Fruit fly (Drosophila melanogaster): Measurements from ENCODE around the gene Pgk.

Gene Pgk

DNA sequence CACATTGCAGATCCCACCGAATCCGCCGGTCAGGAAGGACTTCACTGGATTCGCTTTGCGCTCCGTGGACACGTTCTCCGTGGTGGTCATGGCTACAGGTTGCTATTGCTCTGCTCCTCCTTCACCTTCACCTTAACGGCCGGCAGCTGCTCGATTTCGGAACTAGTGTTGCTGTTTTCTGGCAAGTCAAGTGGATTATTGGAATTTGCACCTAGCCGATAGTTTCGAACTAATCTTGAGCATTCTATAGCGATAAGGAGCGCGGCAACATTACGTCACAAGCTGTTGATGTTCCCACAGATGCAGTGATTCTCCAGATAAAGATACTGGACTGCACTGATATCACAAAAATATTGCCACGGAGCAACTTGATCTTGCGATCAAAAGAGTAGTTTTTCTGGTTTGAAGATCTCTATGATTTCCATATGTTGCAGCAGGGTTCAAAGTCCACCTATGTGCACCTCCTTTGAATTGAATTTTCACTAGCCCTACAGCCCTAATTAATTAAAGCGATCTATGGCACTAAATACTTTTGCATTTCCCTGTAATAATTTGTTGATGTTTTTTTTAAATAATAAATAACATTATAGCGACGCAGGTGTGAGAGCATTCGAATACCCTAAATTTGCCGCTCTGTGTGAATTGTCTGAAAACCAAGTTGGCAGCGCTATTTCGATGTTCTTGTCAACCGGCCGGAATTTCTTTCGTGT lies 16.8 kb upstream of the Pgk start, which contains the start of the genes colt and HINT1 (continued):
- TF ChIP-seq Hr78 (GFP tag; optimal IDR thresholded peaks at IDR 0.05), result peak in 1 of 2 experiments; percentile 9
- peak; percentile 9; the same call in 1 of the 2 replicates for TF ChIP-seq bbx (GFP tag; IDR thresholded peaks at IDR 0.05; ENCODE audit: partially characterized antibody)
- TF ChIP-seq NFAT (GFP tag; IDR thresholded peaks at IDR 0.05), result peak; percentile 51; the same call in 1 of the 2 replicates
- TF ChIP-seq jumu (GFP tag; optimal IDR thresholded peaks at IDR 0.05), result no peak
- TF ChIP-seq bab2 (GFP tag; optimal IDR thresholded peaks at IDR 0.05), result no peak
- peak; percentile 0 for TF ChIP-seq CG10543 (GFP tag; optimal IDR thresholded peaks at IDR 0.05)
- peak; percentile 8 for TF ChIP-seq CG13424 (tag; optimal IDR thresholded peaks at IDR 0.05)
- TF ChIP-seq CG3163 (GFP tag; optimal IDR thresholded peaks at IDR 0.05), result no peak
- TF ChIP-seq Myb (GFP tag; optimal IDR thresholded peaks at IDR 0.05), result peak; percentile 28
- peak; percentile 86 for TF ChIP-seq sens (GFP tag)
- no peak for TF ChIP-seq kay (GFP tag; optimal IDR thresholded peaks at IDR 0.05)
- no peak for TF ChIP-seq CG8765 (GFP tag; IDR thresholded peaks at IDR 0.05)
- TF ChIP-seq nerfin-2 (GFP tag; IDR thresholded peaks at IDR 0.05; ENCODE audit: partially characterized antibody), result no peak
- no peak for TF ChIP-seq HLH54F (GFP tag; optimal IDR thresholded peaks at IDR 0.05)
- no peak for TF ChIP-seq Dfd (GFP tag; optimal IDR thresholded peaks at IDR 0.05)
- no peak for TF ChIP-seq jing (GFP tag; optimal IDR thresholded peaks at IDR 0.05)
- no peak for TF ChIP-seq Six4 (GFP tag; optimal IDR thresholded peaks at IDR 0.05)
- TF ChIP-seq CG9876 (GFP tag; optimal IDR thresholded peaks at IDR 0.05), result no peak
- no peak for TF ChIP-seq luna (GFP tag; optimal IDR thresholded peaks at IDR 0.05)
- TF ChIP-seq Pdp1 (GFP tag; optimal IDR thresholded peaks at IDR 0.05), result peak in 1 of 2 experiments; percentile 95
- TF ChIP-seq CG15601 (tag; optimal IDR thresholded peaks at IDR 0.05), result peak; percentile 49
- TF ChIP-seq lab (GFP tag; optimal IDR thresholded peaks at IDR 0.05), result peak; percentile 15
- no peak for TF ChIP-seq crol (GFP tag; IDR thresholded peaks at IDR 0.05)
- no peak for TF ChIP-seq CG15011 (GFP tag; optimal IDR thresholded peaks at IDR 0.05)
- TF ChIP-seq CG3281 (GFP tag; optimal IDR thresholded peaks at IDR 0.05), result peak; percentile 43
- TF ChIP-seq CG18476 (GFP tag; optimal IDR thresholded peaks at IDR 0.05), result no peak
- no peak for TF ChIP-seq ham (GFP tag; IDR thresholded peaks at IDR 0.05)
- no peak for TF ChIP-seq Aef1 (GFP tag; IDR thresholded peaks at IDR 0.05)
- TF ChIP-seq CG15479 (GFP tag; optimal IDR thresholded peaks at IDR 0.05), result peak; percentile 20
- TF ChIP-seq Doc2 (GFP tag; IDR thresholded peaks at IDR 0.05), result no peak
- TF ChIP-seq fd3F (GFP tag; optimal IDR thresholded peaks at IDR 0.05), result no peak
- TF ChIP-seq CG11456 (GFP tag; IDR thresholded peaks at IDR 0.05), result no peak
- TF ChIP-seq CG6765 (GFP tag; optimal IDR thresholded peaks at IDR 0.05), result no peak
- no peak for TF ChIP-seq pb (GFP tag; optimal IDR thresholded peaks at IDR 0.05)
- no peak for TF ChIP-seq hb (GFP tag; IDR thresholded peaks at IDR 0.05; ENCODE audit: partially characterized antibody)
- no peak for TF ChIP-seq CG17802 (tag; optimal IDR thresholded peaks at IDR 0.05)
- no peak for TF ChIP-seq Side (GFP tag; optimal IDR thresholded peaks at IDR 0.05)
- TF ChIP-seq Dip3 (GFP tag; optimal IDR thresholded peaks at IDR 0.05), result no peak
- TF ChIP-seq Max (GFP tag; optimal IDR thresholded peaks at IDR 0.05), result peak; percentile 8
- peak; percentile 80 for TF ChIP-seq stwl (tag; optimal IDR thresholded peaks at IDR 0.05)
- TF ChIP-seq CG10147 (GFP tag; optimal IDR thresholded peaks at IDR 0.05), result peak; percentile 1
- TF ChIP-seq CG3065 (GFP tag; optimal IDR thresholded peaks at IDR 0.05), result no peak
- no peak for TF ChIP-seq E2f1 (GFP tag; IDR thresholded peaks at IDR 0.05)
- TF ChIP-seq ato (GFP tag; IDR thresholded peaks at IDR 0.05; ENCODE audit: partially characterized antibody), result no peak
- TF ChIP-seq chm (GFP tag; IDR thresholded peaks at IDR 0.05), result no peak
- TF ChIP-seq dpn (GFP tag; optimal IDR thresholded peaks at IDR 0.05), result no peak
- no peak for TF ChIP-seq ATbp (GFP tag; optimal IDR thresholded peaks at IDR 0.05)
- no peak for TF ChIP-seq rib (GFP tag; IDR thresholded peaks at IDR 0.05)
- TF ChIP-seq Fer3 (tag; optimal IDR thresholded peaks at IDR 0.05), result no peak
- TF ChIP-seq CG14050 (GFP tag; IDR thresholded peaks at IDR 0.05), result no peak
